Fruit fly (Drosophila melanogaster): ENCODE results near the gene CG14562.
A peak's percentile ranks its signal among the peaks of the same experiment; 100 is the strongest.

Gene CG14562

DNA sequence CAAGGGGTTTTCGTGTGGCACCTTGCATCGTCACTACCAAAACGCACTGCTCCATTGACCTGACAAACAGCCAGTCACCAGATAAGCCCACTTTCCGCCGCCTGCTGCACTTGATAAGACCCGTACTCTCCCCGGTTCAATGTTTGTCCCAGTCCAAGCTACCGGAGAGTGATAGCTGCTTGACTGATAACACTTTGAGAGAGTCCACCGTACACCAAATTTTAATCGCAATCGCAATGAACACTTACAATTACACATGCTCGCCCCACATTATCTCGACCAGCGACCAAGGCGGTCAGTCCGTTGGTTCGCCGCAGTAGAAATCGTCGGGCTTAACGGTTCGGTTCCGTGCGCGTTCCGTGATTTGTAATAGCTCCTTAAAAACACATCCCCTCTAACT, 29.7 kb downstream of the CG14562 start, which contains the start of gene P5CS (continued):
- TF ChIP-seq en (GFP tag; optimal IDR thresholded peaks at IDR 0.05) (no peak), CG6175 (GFP tag; IDR thresholded peaks at IDR 0.05) (peak; percentile 31; the same call in 1 of the 3 replicates), slp2 (GFP tag; optimal IDR thresholded peaks at IDR 0.05) (no peak), grn (GFP tag; optimal IDR thresholded peaks at IDR 0.05) (peak; percentile 63), caup (GFP tag; optimal IDR thresholded peaks at IDR 0.05; ENCODE audit: severe bottlenecking) (no peak), CG32767 (GFP tag; IDR thresholded peaks at IDR 0.05) (no peak), CG6272 (GFP tag; IDR thresholded peaks at IDR 0.05) (no peak), crp (GFP tag; optimal IDR thresholded peaks at IDR 0.05) (no peak), CG32532 (GFP tag; IDR thresholded peaks at IDR 0.05) (no peak), Asciz (GFP tag; optimal IDR thresholded peaks at IDR 0.05) (no peak), tio (GFP tag; optimal IDR thresholded peaks at IDR 0.05) (no peak), CG2712 (tag; optimal IDR thresholded peaks at IDR 0.05) (no peak), PHDP (tag; optimal IDR thresholded peaks at IDR 0.05) (no peak), unc-4 (GFP tag; IDR thresholded peaks at IDR 0.05; ENCODE audit: partially characterized antibody) (no peak), bbx (GFP tag; IDR thresholded peaks at IDR 0.05; ENCODE audit: partially characterized antibody) (no peak), CG10321 (GFP tag; IDR thresholded peaks at IDR 0.05) (no peak), CG13775 (GFP tag; optimal IDR thresholded peaks at IDR 0.05) (no peak), HLH54F (GFP tag; optimal IDR thresholded peaks at IDR 0.05) (no peak), H15 (GFP tag; IDR thresholded peaks at IDR 0.05) (no peak), HLHmδ (GFP tag; optimal IDR thresholded peaks at IDR 0.05) (no peak), CG10654 (GFP tag; optimal IDR thresholded peaks at IDR 0.05) (no peak), CG14710 (tag; optimal IDR thresholded peaks at IDR 0.05) (no peak), sens (GFP tag) (no peak), tup (GFP tag; optimal IDR thresholded peaks at IDR 0.05) (no peak), vnd (GFP tag; IDR thresholded peaks at IDR 0.05; ENCODE audit: partially characterized antibody) (peak; percentile 36; the same call in 1 of the 3 replicates), ranshi (GFP tag; IDR thresholded peaks at IDR 0.05) (no peak), CG1602 (GFP tag; optimal IDR thresholded peaks at IDR 0.05) (no peak), CG10979 (tag; optimal IDR thresholded peaks at IDR 0.05) (no peak), nom (GFP tag; optimal IDR thresholded peaks at IDR 0.05) (no peak), CG6654 (GFP tag; optimal IDR thresholded peaks at IDR 0.05) (no peak), CG10565 (GFP tag; optimal IDR thresholded peaks at IDR 0.05) (no peak), CG17802 (tag; optimal IDR thresholded peaks at IDR 0.05) (no peak), CG7372 (GFP tag; IDR thresholded peaks at IDR 0.05) (no peak), mld (GFP tag; IDR thresholded peaks at IDR 0.05; ENCODE audit: partially characterized antibody) (no peak), Gug (GFP tag; IDR thresholded peaks at IDR 0.05) (no peak), CG34376 (GFP tag; optimal IDR thresholded peaks at IDR 0.05) (peak; percentile 47), Tbp (GFP tag; optimal IDR thresholded peaks at IDR 0.05) (no peak), GATAe (GFP tag; conservative IDR thresholded peaks at IDR 0.05) (peak; percentile 60; the same call in 1 of the 2 replicates), slbo (GFP tag; IDR thresholded peaks at IDR 0.05) (no peak), MESR4 (GFP tag; optimal IDR thresholded peaks at IDR 0.05) (no peak), eyg (GFP tag; optimal IDR thresholded peaks at IDR 0.05) (no peak), CG32772 (GFP tag; IDR thresholded peaks at IDR 0.05) (no peak), pros (GFP tag; optimal IDR thresholded peaks at IDR 0.05) (no peak), fu2 (GFP tag; optimal IDR thresholded peaks at IDR 0.05) (no peak), chinmo (GFP tag; IDR thresholded peaks at IDR 0.05; ENCODE audit: partially characterized antibody) (peak; percentile 68; the same call in 1 of the 4 replicates), CG12155 (GFP tag; optimal IDR thresholded peaks at IDR 0.05) (no peak), CG11723 (GFP tag; optimal IDR thresholded peaks at IDR 0.05) (no peak), bigmax (GFP tag; optimal IDR thresholded peaks at IDR 0.05) (no peak), Hand (GFP tag; optimal IDR thresholded peaks at IDR 0.05) (no peak), Med (GFP tag) (peak; percentile 40), Hr78 (GFP tag; optimal IDR thresholded peaks at IDR 0.05) (peak in 1 of 2 experiments; percentile 70)

All from whole organism, embryonic.